Worm (Caenorhabditis elegans) whole organism, mixed stage, embryonic: ENCODE data around the gene F28E10.1.

Experiments used
- M03D4.4 ChIP-seq: sonication (generic microtip); optimal IDR thresholded peaks from 2 replicates; lab custom pipeline; 2017; ENCODE audit warnings: mild to moderate bottlenecking, missing genetic modification characterization, missing compliant biosample characterization
- bed-3 ChIP-seq: fragments of 200-800 bp; sonication (Bioruptor generic); optimal IDR thresholded peaks from 3 replicates; lab custom pipeline; 2018; ENCODE audit warnings: mild to moderate bottlenecking, missing genetic modification characterization, moderate library complexity, missing compliant biosample characterization
- blmp-1 ChIP-seq: fragments of 150-350 bp; optimal IDR thresholded peaks from 2 replicates; lab custom pipeline; 2014; ENCODE audit warnings: missing biosample characterization, missing genetic modification characterization
- ceh-43 ChIP-seq: fragments of 200-800 bp; sonication (Bioruptor generic); optimal IDR thresholded peaks from 2 replicates; lab custom pipeline; 2018; ENCODE audit warnings: mild to moderate bottlenecking, missing genetic modification characterization, moderate library complexity, missing compliant biosample characterization
- ceh-83 ChIP-seq: fragments of 200-800 bp; sonication (Bioruptor generic); optimal IDR thresholded peaks from 2 replicates; lab custom pipeline; 2018; ENCODE audit warnings: mild to moderate bottlenecking, missing genetic modification characterization, missing compliant biosample characterization
- ces-1 ChIP-seq: fragments of 150-350 bp; optimal IDR thresholded peaks from 2 replicates; lab custom pipeline; 2014; ENCODE audit warnings: missing biosample characterization, missing genetic modification reagents, missing genetic modification characterization
- cnd-1 ChIP-seq: fragments of 200-800 bp; sonication (Bioruptor generic); optimal IDR thresholded peaks from 2 replicates; lab custom pipeline; 2018; ENCODE audit warnings: mild to moderate bottlenecking, missing genetic modification characterization, missing compliant biosample characterization
- drap-1 ChIP-seq: fragments of 200-800 bp; sonication (Bioruptor generic); optimal IDR thresholded peaks from 3 replicates; lab custom pipeline; 2018; ENCODE audit warnings: mild to moderate bottlenecking, missing genetic modification characterization, missing compliant biosample characterization
- elt-1 ChIP-seq: sonication (generic microtip); optimal IDR thresholded peaks from 2 replicates; lab custom pipeline; 2017; ENCODE audit warnings: missing genetic modification characterization, mild to moderate bottlenecking, missing compliant biosample characterization, antibody characterized with exemption, moderate library complexity, borderline replicate concordance; ENCODE audit not compliant: insufficient read depth
- elt-3 ChIP-seq: fragments of 150-350 bp; optimal IDR thresholded peaks from 2 replicates; lab custom pipeline; 2014; ENCODE audit warnings: missing biosample characterization, missing genetic modification characterization
- flh-1 ChIP-seq: fragments of 200-800 bp; sonication (Bioruptor generic); optimal IDR thresholded peaks from 2 replicates; lab custom pipeline; 2018; ENCODE audit warnings: mild to moderate bottlenecking, missing genetic modification characterization, moderate library complexity, missing compliant biosample characterization
- ham-2 ChIP-seq: fragments of 200-800 bp; sonication (Bioruptor generic); optimal IDR thresholded peaks from 2 replicates; lab custom pipeline; 2018; ENCODE audit warnings: mild to moderate bottlenecking, missing genetic modification characterization, missing compliant biosample characterization
- hlh-1 ChIP-seq: fragments of 150-350 bp; optimal IDR thresholded peaks from 2 replicates; lab custom pipeline; 2014; ENCODE audit warnings: missing biosample characterization, missing genetic modification reagents, missing genetic modification characterization
- lin-13 ChIP-seq: fragments of 150-350 bp; optimal IDR thresholded peaks from 2 replicates; lab custom pipeline; 2014; ENCODE audit warnings: missing biosample characterization, missing genetic modification characterization
- lin-32 ChIP-seq: fragments of 200-800 bp; sonication (Bioruptor generic); optimal IDR thresholded peaks from 2 replicates; lab custom pipeline; 2018; ENCODE audit warnings: mild to moderate bottlenecking, missing genetic modification characterization, missing compliant biosample characterization
- lsy-2 ChIP-seq: fragments of 150-350 bp; optimal IDR thresholded peaks from 2 replicates; lab custom pipeline; 2014; ENCODE audit warnings: missing biosample characterization, missing genetic modification characterization
- mab-5 ChIP-seq: fragments of 150-350 bp; optimal IDR thresholded peaks from 2 replicates; lab custom pipeline; 2014; ENCODE audit warnings: missing biosample characterization, missing genetic modification characterization
- mep-1 ChIP-seq: fragments of 150-350 bp; optimal IDR thresholded peaks from 2 replicates; lab custom pipeline; 2017; ENCODE audit warnings: missing biosample characterization, missing genetic modification reagents, missing genetic modification characterization, inconsistent platforms
- mls-2 ChIP-seq: sonication (generic microtip); optimal IDR thresholded peaks from 2 replicates; lab custom pipeline; 2016; ENCODE audit warnings: mild to moderate bottlenecking, missing genetic modification characterization, moderate library complexity, missing compliant biosample characterization
- nhr-12 ChIP-seq: fragments of 150-350 bp; optimal IDR thresholded peaks from 2 replicates; lab custom pipeline; 2014; ENCODE audit warnings: missing biosample characterization, missing genetic modification characterization
- nhr-2 ChIP-seq: fragments of 150-350 bp; optimal IDR thresholded peaks from 2 replicates; lab custom pipeline; 2014; ENCODE audit warnings: missing biosample characterization, missing genetic modification characterization
- nhr-237 ChIP-seq: fragments of 150-350 bp; optimal IDR thresholded peaks from 2 replicates; lab custom pipeline; 2014; ENCODE audit warnings: missing biosample characterization, missing genetic modification characterization
- nhr-28 ChIP-seq: fragments of 150-350 bp; optimal IDR thresholded peaks from 2 replicates; lab custom pipeline; 2014; ENCODE audit warnings: missing biosample characterization, missing genetic modification characterization
- nhr-76 ChIP-seq: sonication (generic microtip); optimal IDR thresholded peaks from 2 replicates; lab custom pipeline; 2017; ENCODE audit warnings: missing biosample characterization, missing genetic modification characterization
- pha-4 ChIP-seq: fragments of 150-350 bp; optimal IDR thresholded peaks from 2 replicates; lab custom pipeline; 2018; ENCODE audit warnings: missing biosample characterization, missing genetic modification reagents, missing genetic modification characterization
- sem-2 ChIP-seq: fragments of 200-800 bp; sonication (Bioruptor generic); optimal IDR thresholded peaks from 2 replicates; lab custom pipeline; 2018; ENCODE audit warnings: mild to moderate bottlenecking, missing genetic modification characterization, missing compliant biosample characterization
- snpc-4 ChIP-seq: fragments of 150-350 bp; optimal IDR thresholded peaks from 2 replicates; lab custom pipeline; 2014; ENCODE audit warnings: missing biosample characterization, missing genetic modification characterization
- sptf-1 ChIP-seq: sonication (generic microtip); optimal IDR thresholded peaks from 2 replicates; lab custom pipeline; 2017; ENCODE audit warnings: mild to moderate bottlenecking, missing genetic modification characterization, moderate library complexity, missing compliant biosample characterization
- tbx-8 ChIP-seq: fragments of 200-800 bp; sonication (Bioruptor generic); optimal IDR thresholded peaks from 2 replicates; lab custom pipeline; 2018; ENCODE audit warnings: mild to moderate bottlenecking, missing genetic modification characterization, moderate library complexity, missing compliant biosample characterization
- unc-39 ChIP-seq: fragments of 150-350 bp; optimal IDR thresholded peaks from 2 replicates; lab custom pipeline; 2014; ENCODE audit warnings: missing biosample characterization, missing genetic modification characterization
- unc-62 ChIP-seq: fragments of 150-350 bp; optimal IDR thresholded peaks from 2 replicates; lab custom pipeline; 2014; ENCODE audit warnings: missing biosample characterization, missing genetic modification reagents, missing genetic modification characterization
- zip-8 ChIP-seq: fragments of 150-350 bp; optimal IDR thresholded peaks from 2 replicates; lab custom pipeline; 2014; ENCODE audit warnings: missing biosample characterization, missing genetic modification characterization
- ztf-11 ChIP-seq: fragments of 150-350 bp; optimal IDR thresholded peaks from 2 replicates; lab custom pipeline; 2014; ENCODE audit warnings: missing biosample characterization, missing genetic modification characterization

F28E10.1 gene

DNA sequence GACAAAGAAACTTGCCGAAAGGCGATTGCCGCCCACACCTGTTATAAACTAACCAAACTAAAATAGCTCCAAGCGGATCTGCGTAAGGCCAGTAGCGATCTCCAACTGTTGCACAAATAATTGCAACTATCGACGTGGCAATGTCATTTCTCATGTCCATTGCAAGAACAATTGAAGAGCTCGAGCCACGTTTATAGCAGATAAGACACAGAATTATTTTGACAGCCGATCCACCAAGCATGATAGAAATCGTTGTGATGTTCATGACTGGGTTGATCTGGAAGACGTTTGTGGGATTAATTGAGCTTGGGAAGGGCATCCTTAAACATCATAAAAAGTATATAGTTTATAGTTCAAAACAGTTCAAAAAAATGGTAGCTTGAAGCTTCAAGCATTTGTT is 25.7 kb upstream of the F28E10.1 start:
- no peak for TF ChIP-seq nhr-2 (tag; lab: Kevin White, UChicago)
- TF ChIP-seq nhr-237, result no peak
- no peak for TF ChIP-seq mep-1 (tag; lab: Kevin White, UChicago)
- TF ChIP-seq flh-1, result no peak
- TF ChIP-seq nhr-28 (tag; lab: Kevin White, UChicago), result no peak
- TF ChIP-seq ceh-43 (GFP tag; lab: Kevin White, UChicago), result no peak
- TF ChIP-seq drap-1 (GFP tag; lab: Kevin White, UChicago), result no peak
- TF ChIP-seq mab-5 (tag; lab: Kevin White, UChicago), result no peak
- no peak for TF ChIP-seq sem-2 (GFP tag; lab: Kevin White, UChicago)
- no peak for TF ChIP-seq pha-4 (tag; lab: Kevin White, UChicago)
- TF ChIP-seq lin-32 (GFP tag; lab: Kevin White, UChicago), result no peak
- TF ChIP-seq tbx-8 (GFP tag; lab: Kevin White, UChicago), result no peak
- TF ChIP-seq nhr-76 (tag; lab: Kevin White, UChicago), result no peak
- TF ChIP-seq ceh-83, result no peak
- TF ChIP-seq nhr-12 (tag; lab: Kevin White, UChicago), result no peak
- TF ChIP-seq blmp-1 (tag; lab: Kevin White, UChicago), result no peak
- no peak for TF ChIP-seq sptf-1
- TF ChIP-seq ztf-11 (tag; lab: Kevin White, UChicago), result no peak
- no peak for TF ChIP-seq M03D4.4 (tag; lab: Kevin White, UChicago)
- TF ChIP-seq, all 35 proteins: peak for 0

ce11 chrIV:4544215-4544614 is 24.4 kb upstream of the F28E10.1 start:
- TF ChIP-seq ceh-83 (no peak), nhr-28 (tag; lab: Kevin White, UChicago) (no peak), ztf-11 (tag; lab: Kevin White, UChicago) (no peak), nhr-237 (no peak), ceh-43 (GFP tag; lab: Kevin White, UChicago) (no peak), bed-3 (GFP tag; lab: Kevin White, UChicago) (no peak), sem-2 (GFP tag; lab: Kevin White, UChicago) (no peak), lin-32 (GFP tag; lab: Kevin White, UChicago) (no peak), snpc-4 (tag; lab: Kevin White, UChicago) (no peak), unc-62 (GFP tag; lab: Kevin White, UChicago) (no peak), cnd-1 (tag; lab: Kevin White, UChicago) (no peak), lin-13 (tag; lab: Kevin White, UChicago) (no peak), mls-2 (tag; lab: Kevin White, UChicago) (no peak), pha-4 (tag; lab: Kevin White, UChicago) (no peak), elt-3 (tag; lab: Kevin White, UChicago) (no peak), ham-2 (no peak)
- TF ChIP-seq, all 35 proteins: peak for 0

- TF ChIP-seq mep-1 (tag; lab: Kevin White, UChicago) (no peak), hlh-1 (tag; lab: Kevin White, UChicago) (no peak), lsy-2 (tag; lab: Kevin White, UChicago) (no peak), nhr-2 (tag; lab: Kevin White, UChicago) (no peak), sptf-1 (no peak), zip-8 (tag; lab: Kevin White, UChicago) (no peak), unc-39 (tag; lab: Kevin White, UChicago) (no peak), snpc-4 (tag; lab: Kevin White, UChicago) (no peak), lin-13 (tag; lab: Kevin White, UChicago) (no peak), M03D4.4 (tag; lab: Kevin White, UChicago) (no peak), lin-32 (GFP tag; lab: Kevin White, UChicago) (no peak), flh-1 (no peak), ces-1 (GFP tag; lab: Kevin White, UChicago) (no peak), ztf-11 (tag; lab: Kevin White, UChicago) (no peak), elt-1 (tag; lab: Kevin White, UChicago) (no peak), ceh-43 (GFP tag; lab: Kevin White, UChicago) (no peak), blmp-1 (tag; lab: Kevin White, UChicago) (no peak), drap-1 (GFP tag; lab: Kevin White, UChicago) (no peak)
These were observed 22.8 kb upstream of the F28E10.1 start, which contains the start of gene ZK185.5 for ce11 chrIV:4545818-4546217. ZK185.5 (minus strand) TSS chrIV:4545918.

- TF ChIP-seq elt-3 (tag; lab: Kevin White, UChicago) (no peak), nhr-2 (tag; lab: Kevin White, UChicago) (no peak), elt-1 (tag; lab: Kevin White, UChicago) (no peak), sptf-1 (no peak), flh-1 (no peak), mls-2 (tag; lab: Kevin White, UChicago) (no peak), nhr-28 (tag; lab: Kevin White, UChicago) (no peak), ztf-11 (tag; lab: Kevin White, UChicago) (no peak), nhr-12 (tag; lab: Kevin White, UChicago) (no peak), ceh-43 (GFP tag; lab: Kevin White, UChicago) (no peak)
These were observed 20.4 kb upstream of the F28E10.1 start, which contains the start of gene ZK185.1 for ce11 chrIV:4548253-4548652. ZK185.1 (plus strand) TSS chrIV:4548553.
